Worm (Caenorhabditis elegans): Measurements from ENCODE around the gene F54H12.4.

The F54H12.4 gene

DNA sequence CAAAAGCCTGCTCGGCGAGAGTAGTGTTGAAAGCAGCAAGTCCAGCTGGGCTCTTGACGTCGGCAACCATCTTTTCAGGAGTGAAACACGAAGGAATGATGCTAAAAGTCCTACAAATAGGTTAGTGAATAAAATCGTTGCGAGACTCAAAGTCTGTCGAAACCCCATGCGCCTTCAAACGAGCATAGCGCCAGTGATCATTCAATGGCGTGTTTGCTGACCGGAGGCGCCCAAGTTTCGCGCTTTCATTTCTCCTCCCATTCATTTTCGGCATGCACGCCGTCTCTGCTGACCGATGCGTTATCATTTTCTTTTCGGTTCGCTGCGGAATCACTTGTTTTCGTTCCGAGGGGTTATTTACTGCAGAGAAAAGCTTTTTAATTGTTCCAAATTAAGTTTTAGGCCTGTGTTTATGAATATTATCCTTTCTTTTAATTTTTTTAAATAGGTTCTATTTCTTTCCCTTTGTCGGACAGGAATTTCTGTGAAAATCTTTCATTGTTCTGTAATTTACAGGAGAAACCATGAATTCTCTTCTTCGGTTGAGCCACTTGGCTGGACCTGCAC lies 10.7 kb upstream of the F54H12.4 start, which contains the start of the genes eef-1B.1 and aco-2 (continued):
- TF ChIP-seq attf-5 (GFP tag; optimal IDR thresholded peaks at IDR 0.05) (peak; percentile 88), mel-28 (tag; optimal IDR thresholded peaks at IDR 0.05; ENCODE audit: borderline replicate concordance) (no peak), repo-1 (tag; optimal IDR thresholded peaks at IDR 0.05) (peak; percentile 41), F39B2.1 (GFP tag; IDR thresholded peaks at IDR 0.05) (no peak), zim-3 (tag; optimal IDR thresholded peaks at IDR 0.05) (no peak), nfyb-1 (GFP tag; IDR thresholded peaks at IDR 0.05) (peak; percentile 85), T26A5.8 (tag; optimal IDR thresholded peaks at IDR 0.05) (no peak), madf-3 (GFP tag; IDR thresholded peaks at IDR 0.05) (peak; percentile 92), bed-1 (GFP tag; IDR thresholded peaks at IDR 0.05) (no peak), gei-17 (GFP tag; optimal IDR thresholded peaks at IDR 0.05) (peak; percentile 54), nhr-27 (tag; optimal IDR thresholded peaks at IDR 0.05) (no peak), him-1 (tag; optimal IDR thresholded peaks at IDR 0.05) (no peak), Y53G8AR.9 (GFP tag; conservative IDR thresholded peaks at IDR 0.05) (peak; percentile 78), efl-1 (GFP tag; optimal IDR thresholded peaks at IDR 0.05) (peak; percentile 53), ZK185.1 (tag; optimal IDR thresholded peaks at IDR 0.05; ENCODE audit: poor library complexity, severe bottlenecking) (peak; percentile 93), egrh-3 (GFP tag; IDR thresholded peaks at IDR 0.05) (no peak), athp-1 (tag; optimal IDR thresholded peaks at IDR 0.05) (peak; percentile 3), aptf-3 (GFP tag; IDR thresholded peaks at IDR 0.05) (no peak), ceh-79 (tag; optimal IDR thresholded peaks at IDR 0.05) (no peak), ztf-3 (GFP tag; optimal IDR thresholded peaks at IDR 0.05) (no peak), Y95B8A.8 (GFP tag; IDR thresholded peaks at IDR 0.05) (peak; percentile 64; the same call in 1 of the 2 replicates), snpc-3.4 (tag; optimal IDR thresholded peaks at IDR 0.05) (no peak), lir-1 (GFP tag; conservative IDR thresholded peaks at IDR 0.05) (peak; percentile 42; the same call in 1 of the 2 replicates), Y67H2A.10 (GFP tag; conservative IDR thresholded peaks at IDR 0.05) (no peak), nfya-1 (tag; optimal IDR thresholded peaks at IDR 0.05; ENCODE audit: borderline replicate concordance, insufficient read depth) (no peak), pha-4 (tag; optimal IDR thresholded peaks at IDR 0.05) (no peak), Y79H2A.3 (GFP tag; conservative IDR thresholded peaks at IDR 0.05) (no peak), xnd-1 (tag; optimal IDR thresholded peaks at IDR 0.05) (peak; percentile 40), unc-130 (GFP tag; optimal IDR thresholded peaks at IDR 0.05) (peak; percentile 33), hlh-12 (tag; optimal IDR thresholded peaks at IDR 0.05) (no peak), tbp1 (GFP tag; optimal IDR thresholded peaks at IDR 0.05) (peak; percentile 70), attf-3 (GFP tag; conservative IDR thresholded peaks at IDR 0.05) (peak; percentile 72), ztf-25 (GFP tag; IDR thresholded peaks at IDR 0.05) (no peak), hmg-20 (GFP tag; IDR thresholded peaks at IDR 0.05) (no peak), madf-8 (GFP tag; conservative IDR thresholded peaks at IDR 0.05) (peak; percentile 56; the same call in 1 of the 2 replicates), dox-1 (GFP tag; IDR thresholded peaks at IDR 0.05) (peak; percentile 88), somi-1 (GFP tag; optimal IDR thresholded peaks at IDR 0.05) (no peak), lsy-27 (tag; optimal IDR thresholded peaks at IDR 0.05; ENCODE audit: borderline replicate concordance, insufficient read depth) (no peak), sptf-2 (GFP tag; optimal IDR thresholded peaks at IDR 0.05) (no peak), sdz-38 (tag; optimal IDR thresholded peaks at IDR 0.05) (no peak), F55B11.4 (tag; optimal IDR thresholded peaks at IDR 0.05; ENCODE audit: borderline replicate concordance, insufficient read depth) (no peak), lag-1 (GFP tag; IDR thresholded peaks at IDR 0.05) (no peak), ceh-91 (GFP tag; IDR thresholded peaks at IDR 0.05) (no peak), lin-54 (GFP tag; optimal IDR thresholded peaks at IDR 0.05) (peak; percentile 86), ekl-4 (GFP tag; IDR thresholded peaks at IDR 0.05) (peak; percentile 87), cebp-1 (GFP tag; IDR thresholded peaks at IDR 0.05) (peak; percentile 53; the same call in 1 of the 2 replicates), cebp-1 (tag; optimal IDR thresholded peaks at IDR 0.05) (peak; percentile 87), lin-35 (GFP tag; optimal IDR thresholded peaks at IDR 0.05) (peak in 2 of 3 experiments; percentile 3 to 89)
